Fruit fly (Drosophila melanogaster): Measurements from ENCODE around the gene Sh.
A peak's percentile ranks its signal among the peaks of the same experiment; 100 is the strongest.

Gene Sh

DNA sequence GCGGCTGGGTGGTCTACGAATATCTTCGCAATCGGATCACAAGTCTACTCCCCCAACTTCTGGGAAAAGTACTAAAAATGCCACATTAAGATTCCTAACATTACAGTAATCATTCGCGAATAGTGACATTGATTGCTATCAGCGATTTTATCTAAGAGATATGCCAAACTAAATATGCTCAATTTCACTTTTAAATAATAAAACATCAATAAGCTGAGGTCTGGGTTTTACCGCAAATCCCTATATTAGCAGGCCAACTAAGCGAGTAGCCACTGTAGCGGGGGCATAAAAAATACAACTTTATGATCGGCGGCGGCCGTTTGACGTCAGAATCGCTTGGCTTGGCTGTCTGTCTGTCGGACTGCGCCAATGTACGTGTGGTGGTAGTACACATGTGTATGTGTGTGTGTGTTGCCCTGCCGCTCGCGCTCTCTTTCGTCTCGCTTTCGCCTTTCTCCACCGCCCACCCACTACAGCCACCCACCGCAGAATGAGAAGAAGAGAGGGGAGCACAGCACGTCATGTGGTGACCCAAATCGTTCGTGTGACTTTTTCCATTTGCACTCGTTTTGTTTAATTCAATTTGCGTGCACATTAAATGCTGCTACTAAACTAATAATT, 182.7 kb downstream of the Sh start (continued):
- no peak for TF ChIP-seq CG2129 (GFP tag; IDR thresholded peaks at IDR 0.05; ENCODE audit: partially characterized antibody)
- TF ChIP-seq zf30C (GFP tag; optimal IDR thresholded peaks at IDR 0.05) = no peak
- TF ChIP-seq BEAF-32 (GFP tag; optimal IDR thresholded peaks at IDR 0.05) = peak; percentile 11
- peak; percentile 94 for TF ChIP-seq crc (GFP tag; optimal IDR thresholded peaks at IDR 0.05)
- TF ChIP-seq CG12942 (GFP tag; optimal IDR thresholded peaks at IDR 0.05) = peak; percentile 93
- TF ChIP-seq CG16863 (GFP tag; optimal IDR thresholded peaks at IDR 0.05) = peak; percentile 95
- TF ChIP-seq CG9876 (GFP tag; optimal IDR thresholded peaks at IDR 0.05) = peak; percentile 86
- peak; percentile 92 for TF ChIP-seq Awh (GFP tag; IDR thresholded peaks at IDR 0.05)
- TF ChIP-seq CG1647 (GFP tag; optimal IDR thresholded peaks at IDR 0.05) = peak; percentile 91
- TF ChIP-seq CG9727 (GFP tag; optimal IDR thresholded peaks at IDR 0.05) = peak; percentile 91
- TF ChIP-seq CG17612 (GFP tag; IDR thresholded peaks at IDR 0.05) = peak; percentile 92
- peak; percentile 97 for TF ChIP-seq jumu (GFP tag; optimal IDR thresholded peaks at IDR 0.05)
- peak; percentile 84 for TF ChIP-seq Bdp1 (GFP tag; optimal IDR thresholded peaks at IDR 0.05)
- TF ChIP-seq CG43689 (GFP tag; IDR thresholded peaks at IDR 0.05) = peak; percentile 94
- TF ChIP-seq dati (GFP tag; IDR thresholded peaks at IDR 0.05) = peak; percentile 82
- peak; percentile 60 for TF ChIP-seq Sry-δ (GFP tag; optimal IDR thresholded peaks at IDR 0.05)
- TF ChIP-seq toy (GFP tag; IDR thresholded peaks at IDR 0.05) = peak; percentile 91
- no peak for TF ChIP-seq Neu2 (GFP tag; optimal IDR thresholded peaks at IDR 0.05; ENCODE audit: borderline replicate concordance)
- TF ChIP-seq mirr (GFP tag; optimal IDR thresholded peaks at IDR 0.05) = peak; percentile 91
- TF ChIP-seq abd-A (tag; optimal IDR thresholded peaks at IDR 0.05) = peak; percentile 99
- TF ChIP-seq Hsf (GFP tag; optimal IDR thresholded peaks at IDR 0.05) = peak; percentile 93
- TF ChIP-seq CG9215 (GFP tag; IDR thresholded peaks at IDR 0.05) = peak; percentile 94
- peak; percentile 85 for TF ChIP-seq CG10979 (tag; optimal IDR thresholded peaks at IDR 0.05)
- no peak for TF ChIP-seq CG15479 (GFP tag; optimal IDR thresholded peaks at IDR 0.05)
- peak; percentile 96 for TF ChIP-seq CG10366 (GFP tag; IDR thresholded peaks at IDR 0.05)
- TF ChIP-seq CG3163 (GFP tag; optimal IDR thresholded peaks at IDR 0.05) = peak; percentile 72
- TF ChIP-seq CkIIα-i1 (GFP tag; IDR thresholded peaks at IDR 0.05) = peak; percentile 46; the same call in 1 of the 2 replicates
- TF ChIP-seq Nf-YC (tag; optimal IDR thresholded peaks at IDR 0.05) = peak; percentile 81
- no peak for TF ChIP-seq D (optimal IDR thresholded peaks at IDR 0.05)
- peak; percentile 85 for TF ChIP-seq D (GFP tag; optimal IDR thresholded peaks at IDR 0.05)
- peak; percentile 87 for TF ChIP-seq CG5180 (GFP tag; optimal IDR thresholded peaks at IDR 0.05)
- peak; percentile 84 for TF ChIP-seq aop (GFP tag; IDR thresholded peaks at IDR 0.05)
- peak; percentile 85 for TF ChIP-seq CG10654 (GFP tag; optimal IDR thresholded peaks at IDR 0.05)
- peak; percentile 40 for TF ChIP-seq Spps (tag; optimal IDR thresholded peaks at IDR 0.05)
- peak; percentile 93 for TF ChIP-seq HLH3B (GFP tag; IDR thresholded peaks at IDR 0.05)
- peak; percentile 87 for TF ChIP-seq gce (GFP tag; IDR thresholded peaks at IDR 0.05)
- peak; percentile 87 for TF ChIP-seq CG3838 (GFP tag; optimal IDR thresholded peaks at IDR 0.05)
- no peak for TF ChIP-seq CG16813 (GFP tag; IDR thresholded peaks at IDR 0.05; ENCODE audit: partially characterized antibody)
- TF ChIP-seq CG2712 (tag; optimal IDR thresholded peaks at IDR 0.05) = peak; percentile 93
- TF ChIP-seq CG10543 (GFP tag; optimal IDR thresholded peaks at IDR 0.05) = peak; percentile 96
- TF ChIP-seq phol (tag; optimal IDR thresholded peaks at IDR 0.05) = peak; percentile 88
- TF ChIP-seq dysf (GFP tag; IDR thresholded peaks at IDR 0.05) = peak; percentile 97
- TF ChIP-seq Meics (GFP tag; optimal IDR thresholded peaks at IDR 0.05) = peak; percentile 92
- TF ChIP-seq corto (GFP tag; optimal IDR thresholded peaks at IDR 0.05) = peak; percentile 84
- TF ChIP-seq CG18764 (GFP tag; optimal IDR thresholded peaks at IDR 0.05) = peak; percentile 74
- peak; percentile 66 for TF ChIP-seq CG14710 (tag; optimal IDR thresholded peaks at IDR 0.05)
- peak; percentile 96 for TF ChIP-seq bab2 (GFP tag; optimal IDR thresholded peaks at IDR 0.05)
- peak; percentile 85 for TF ChIP-seq Ravus (GFP tag; IDR thresholded peaks at IDR 0.05)
- TF ChIP-seq Dll (GFP tag; IDR thresholded peaks at IDR 0.05; ENCODE audit: partially characterized antibody) = no peak
- TF ChIP-seq CG6272 (GFP tag; IDR thresholded peaks at IDR 0.05) = peak; percentile 89

All from whole organism, embryonic.